Worm (Caenorhabditis elegans) whole organism, late embryonic: Measurements from ENCODE around the gene F38A6.5.

Experiments used
- F13H6.1 ChIP-seq: sonication (generic microtip); optimal IDR thresholded peaks from 2 replicates; lab custom pipeline; 2016; ENCODE audit warnings: missing genetic modification characterization, missing compliant biosample characterization
- fkh-10 ChIP-seq: fragments of 150-350 bp; optimal IDR thresholded peaks from 2 replicates; lab custom pipeline; 2014; ENCODE audit warnings: missing biosample characterization, missing genetic modification reagents, missing genetic modification characterization
- hlh-13 ChIP-seq: fragments of 200-800 bp; sonication (Bioruptor generic); optimal IDR thresholded peaks from 2 replicates; lab custom pipeline; 2018; ENCODE audit warnings: mild to moderate bottlenecking, missing genetic modification characterization, missing compliant biosample characterization
- pha-2 ChIP-seq: sonication (generic microtip); optimal IDR thresholded peaks from 2 replicates; lab custom pipeline; 2017; ENCODE audit warnings: mild to moderate bottlenecking, missing genetic modification characterization, missing compliant biosample characterization
- pha-4 ChIP-seq: fragments of 150-350 bp; optimal IDR thresholded peaks from 2 replicates; lab custom pipeline; 2018; ENCODE audit warnings: missing biosample characterization, missing genetic modification reagents, missing genetic modification characterization
- syd-9 ChIP-seq: sonication (generic microtip); optimal IDR thresholded peaks from 2 replicates; lab custom pipeline; 2016; ENCODE audit warnings: mild to moderate bottlenecking, missing genetic modification characterization, moderate library complexity, missing compliant biosample characterization
- ttx-3 ChIP-seq: sonication (generic microtip); optimal IDR thresholded peaks from 2 replicates; lab custom pipeline; 2016; ENCODE audit warnings: missing genetic modification reagents, missing genetic modification characterization, missing compliant biosample characterization
- ztf-16 ChIP-seq: sonication (generic microtip); optimal IDR thresholded peaks from 2 replicates; lab custom pipeline; 2017; ENCODE audit warnings: missing genetic modification characterization, missing compliant biosample characterization

- no peak for TF ChIP-seq syd-9 (tag; lab: Kevin White, UChicago)
- TF ChIP-seq ztf-16 (tag; lab: Kevin White, UChicago): no peak
- TF ChIP-seq hlh-13: no peak
- TF ChIP-seq pha-4: no peak
- TF ChIP-seq fkh-10 (GFP tag; lab: Kevin White, UChicago): no peak
- TF ChIP-seq F13H6.1: no peak
- no peak for TF ChIP-seq pha-2
- TF ChIP-seq ttx-3 (tag; lab: Kevin White, UChicago): no peak
Observed at ce11 chrV:20790616-20791015, 17.1 kb upstream of the F38A6.5 start.
